Fruit fly (Drosophila melanogaster): ENCODE data around the gene cutlet.
A peak's percentile ranks its signal among the peaks of the same experiment; 100 is the strongest.

Gene cutlet

dm6 chr2L:3670481-3670880 lies 41.1 kb downstream of the cutlet start, which contains the start of gene Sfp24Bc:
Gene Sfp24Bc, minus strand, starts transcription at chr2L:3670581.
- TF ChIP-seq CG4820 (GFP tag; optimal IDR thresholded peaks at IDR 0.05) (no peak), Pdp1 (GFP tag; optimal IDR thresholded peaks at IDR 0.05) (peak in 1 of 2 experiments; percentile 54), salm (tag; optimal IDR thresholded peaks at IDR 0.05) (no peak), CG11723 (GFP tag; optimal IDR thresholded peaks at IDR 0.05) (no peak)

- no peak for TF ChIP-seq tin (GFP tag; optimal IDR thresholded peaks at IDR 0.05)
- TF ChIP-seq cg (GFP tag; optimal IDR thresholded peaks at IDR 0.05), result no peak
- no peak for TF ChIP-seq nau (GFP tag; optimal IDR thresholded peaks at IDR 0.05)
- TF ChIP-seq tx (GFP tag; optimal IDR thresholded peaks at IDR 0.05), result no peak
- no peak for TF ChIP-seq peb (GFP tag; IDR thresholded peaks at IDR 0.05)
- TF ChIP-seq ewg (GFP tag; optimal IDR thresholded peaks at IDR 0.05), result no peak
- TF ChIP-seq seq (GFP tag; IDR thresholded peaks at IDR 0.05), result no peak
- no peak for TF ChIP-seq Dip2 (GFP tag; IDR thresholded peaks at IDR 0.05)
These were observed 41.9 kb downstream of the cutlet start, which contains the start of gene Sfp24Bb for dm6 chr2L:3669675-3670074. Gene Sfp24Bb, minus strand, starts transcription at chr2L:3669775.

dm6 chr2L:3669034-3669433 lies 42.5 kb downstream of the cutlet start, which contains the start of gene Sfp24Bd:
Gene Sfp24Bd, minus strand, starts transcription at chr2L:3669134.
- TF ChIP-seq CG7372 (GFP tag; IDR thresholded peaks at IDR 0.05), result no peak
- TF ChIP-seq wor (GFP tag; IDR thresholded peaks at IDR 0.05), result no peak
- TF ChIP-seq zen (tag; optimal IDR thresholded peaks at IDR 0.05), result no peak

dm6 chr2L:3668451-3668850 lies 43.1 kb downstream of the cutlet start, which contains the start of gene Sfp24Ba:
Gene Sfp24Ba, minus strand, starts transcription at chr2L:3668551.
- TF ChIP-seq CG12299 (tag; optimal IDR thresholded peaks at IDR 0.05) (no peak), H15 (GFP tag; IDR thresholded peaks at IDR 0.05) (no peak), sd (tag; optimal IDR thresholded peaks at IDR 0.05) (no peak), CG31388 (GFP tag; optimal IDR thresholded peaks at IDR 0.05) (no peak), Dp (GFP tag; optimal IDR thresholded peaks at IDR 0.05) (no peak)

DNA sequence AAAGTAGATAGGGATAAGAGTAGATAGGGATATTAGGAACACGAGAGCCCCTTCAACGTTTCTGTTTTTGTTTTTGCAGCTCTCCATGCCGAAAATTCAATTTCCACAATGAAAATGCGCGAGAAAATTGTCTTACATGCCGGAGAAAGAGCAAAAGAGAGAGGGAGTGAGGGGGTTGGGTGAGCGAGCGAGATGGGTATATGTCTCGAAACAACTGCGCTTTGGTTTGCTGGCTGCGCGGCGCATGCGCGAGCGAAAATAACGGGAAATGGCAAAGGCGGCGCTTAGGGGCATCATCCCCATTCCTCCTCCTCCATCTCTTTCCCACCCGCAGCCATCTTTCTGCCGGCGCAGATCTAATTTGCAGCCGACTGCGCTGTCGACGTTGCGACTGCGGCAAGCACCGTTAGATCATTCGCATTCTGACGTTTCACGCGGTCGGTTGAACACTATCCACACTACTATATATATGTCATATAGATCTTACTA lies 49.2 kb downstream of the cutlet start, which contains the start of gene Drgx:
TSS of gene Drgx (plus strand) at position 439 of the 489 bp plus-strand sequence.
- peak; percentile 9 for TF ChIP-seq nmo (GFP tag; optimal IDR thresholded peaks at IDR 0.05)
- TF ChIP-seq nerfin-1 (tag; optimal IDR thresholded peaks at IDR 0.05), result peak; percentile 64
- TF ChIP-seq Nf-YC (tag; optimal IDR thresholded peaks at IDR 0.05), result peak; percentile 98
- no peak for TF ChIP-seq Rfx (GFP tag; IDR thresholded peaks at IDR 0.05)
- no peak for TF ChIP-seq lbe (GFP tag; optimal IDR thresholded peaks at IDR 0.05)
- no peak for TF ChIP-seq CG4854 (GFP tag; optimal IDR thresholded peaks at IDR 0.05)
- no peak for TF ChIP-seq sug (tag; optimal IDR thresholded peaks at IDR 0.05)
- TF ChIP-seq Dll (GFP tag; IDR thresholded peaks at IDR 0.05; ENCODE audit: partially characterized antibody), result 0 out of 4 replicates have a peak, but pooled peaks have one; percentile 20
- TF ChIP-seq Stat92E (GFP tag; optimal IDR thresholded peaks at IDR 0.05), result no peak
- TF ChIP-seq CG2712 (tag; optimal IDR thresholded peaks at IDR 0.05), result no peak
- TF ChIP-seq lmd (GFP tag; IDR thresholded peaks at IDR 0.05), result no peak
- no peak for TF ChIP-seq CG4617 (GFP tag; optimal IDR thresholded peaks at IDR 0.05; ENCODE audit: borderline replicate concordance)
- TF ChIP-seq CG8388 (GFP tag; optimal IDR thresholded peaks at IDR 0.05), result no peak
- TF ChIP-seq CG15479 (GFP tag; optimal IDR thresholded peaks at IDR 0.05), result peak; percentile 24
- no peak for TF ChIP-seq nau (GFP tag; optimal IDR thresholded peaks at IDR 0.05)
- no peak for TF ChIP-seq CG10959 (GFP tag; IDR thresholded peaks at IDR 0.05)
- peak; percentile 17; the same call in 1 of the 2 replicates for TF ChIP-seq nerfin-2 (GFP tag; IDR thresholded peaks at IDR 0.05; ENCODE audit: partially characterized antibody)
- no peak for TF ChIP-seq CG6689 (GFP tag; IDR thresholded peaks at IDR 0.05)
- no peak for TF ChIP-seq ems (GFP tag; optimal IDR thresholded peaks at IDR 0.05)
- peak; percentile 66 for TF ChIP-seq pros (GFP tag; optimal IDR thresholded peaks at IDR 0.05)
- TF ChIP-seq CG13123 (GFP tag; optimal IDR thresholded peaks at IDR 0.05), result no peak
- peak; percentile 14 for TF ChIP-seq CTCF (GFP tag; optimal IDR thresholded peaks at IDR 0.05)
- TF ChIP-seq exex (tag; optimal IDR thresholded peaks at IDR 0.05), result no peak
- no peak for TF ChIP-seq D19B (GFP tag; optimal IDR thresholded peaks at IDR 0.05)
- no peak for TF ChIP-seq E2f2 (GFP tag; IDR thresholded peaks at IDR 0.05)

All from whole organism, embryonic.